Worm (Caenorhabditis elegans): ENCODE data around the gene ubc-20.

DNA sequence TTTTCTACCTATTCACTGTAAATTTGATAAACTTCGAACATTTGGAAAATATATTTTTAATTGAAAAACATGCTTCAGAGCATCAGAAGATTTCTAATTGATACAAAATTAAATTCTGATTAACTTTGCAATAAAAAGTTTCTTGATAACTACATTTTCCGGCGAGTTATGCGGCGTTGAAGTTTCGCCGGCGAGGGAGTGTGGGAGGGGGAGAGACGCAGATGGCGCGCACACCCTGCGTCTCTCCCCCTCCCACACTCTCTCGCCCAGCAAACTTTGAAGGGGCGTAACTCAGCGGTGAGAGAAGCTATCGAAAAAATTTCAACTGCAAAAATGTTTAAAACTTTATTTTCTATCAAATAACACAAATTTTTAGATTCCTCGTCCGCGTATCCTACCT lies 33.9 kb downstream of the ubc-20 start:
- TF ChIP-seq ama-1 (optimal IDR thresholded peaks at IDR 0.05) (no peak), scrt-1 (GFP tag; IDR thresholded peaks at IDR 0.05) (no peak), aly-1 (tag; optimal IDR thresholded peaks at IDR 0.05) (no peak), tbx-37 (GFP tag; conservative IDR thresholded peaks at IDR 0.05) (no peak), hmbx-1 (tag; optimal IDR thresholded peaks at IDR 0.05) (no peak), hmg-4 (GFP tag; optimal IDR thresholded peaks at IDR 0.05) (no peak), tbx-11 (GFP tag; IDR thresholded peaks at IDR 0.05) (no peak), tra-4 (tag; optimal IDR thresholded peaks at IDR 0.05) (no peak)

Data from whole organism, early embryonic.